Worm (Caenorhabditis elegans): Measurements from ENCODE around the gene M163.21.

M163.21 gene

DNA sequence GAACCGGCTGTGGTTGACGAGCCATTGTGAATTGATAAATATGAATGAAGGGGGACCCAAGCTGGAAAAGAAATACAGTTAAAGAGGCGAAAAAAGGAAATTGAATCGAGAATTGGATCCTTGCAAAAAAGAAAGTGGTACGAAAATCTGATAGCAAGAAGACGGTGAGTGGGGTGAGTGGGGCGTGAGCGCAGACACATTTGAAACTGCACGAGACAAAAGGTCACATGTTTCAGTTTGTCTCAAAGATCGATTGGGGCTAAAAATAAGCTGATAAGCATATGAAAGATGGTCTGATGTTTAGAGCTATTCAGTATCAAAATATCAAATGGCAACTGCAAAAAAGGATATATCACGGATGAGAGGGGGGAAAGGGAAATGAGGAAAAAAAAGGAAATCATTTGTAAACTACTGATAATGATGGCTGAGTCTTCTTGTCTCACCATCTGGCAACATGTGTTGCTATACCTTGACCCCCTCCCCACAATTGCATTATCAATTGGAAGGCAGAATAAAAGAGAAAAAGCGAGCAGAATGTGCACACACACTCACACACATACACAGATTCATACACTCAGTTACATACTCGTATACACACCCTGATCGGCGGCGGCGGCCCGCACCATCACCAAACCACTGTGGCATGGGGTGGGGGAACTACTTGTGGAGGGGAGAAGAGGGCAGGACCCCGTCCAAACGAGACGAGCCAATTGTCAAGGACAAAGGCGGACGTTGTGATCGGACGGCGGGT lies 37.3 kb downstream of the M163.21 start, which contains the start of gene M163.1 (continued):
- TF ChIP-seq F44E2.7 (GFP tag; IDR thresholded peaks at IDR 0.05) (0 out of 2 replicates have a peak, but pooled peaks have one; percentile 48), nhr-48 (tag; optimal IDR thresholded peaks at IDR 0.05) (no peak), daf-12 (tag; optimal IDR thresholded peaks at IDR 0.05) (no peak), set-16 (GFP tag; IDR thresholded peaks at IDR 0.05) (peak; percentile 84), ceh-62 (tag; optimal IDR thresholded peaks at IDR 0.05) (no peak), jun-1 (tag; optimal IDR thresholded peaks at IDR 0.05) (no peak), unc-39 (tag; optimal IDR thresholded peaks at IDR 0.05) (no peak), pha-4 (GFP tag; IDR thresholded peaks at IDR 0.05) (no peak), pha-4 (tag; optimal IDR thresholded peaks at IDR 0.05) (no peak), vab-7 (GFP tag; IDR thresholded peaks at IDR 0.05) (no peak), fos-1 (tag; optimal IDR thresholded peaks at IDR 0.05) (no peak), duxl-1 (tag; optimal IDR thresholded peaks at IDR 0.05; ENCODE audit: poor library complexity) (no peak), tra-1 (GFP tag; IDR thresholded peaks at IDR 0.05) (0 out of 2 replicates have a peak, but pooled peaks have one; percentile 28), zip-2 (tag; optimal IDR thresholded peaks at IDR 0.05) (no peak), mep-1 (tag; optimal IDR thresholded peaks at IDR 0.05) (no peak), aha-1 (tag) (peak; percentile 95)

DNA sequence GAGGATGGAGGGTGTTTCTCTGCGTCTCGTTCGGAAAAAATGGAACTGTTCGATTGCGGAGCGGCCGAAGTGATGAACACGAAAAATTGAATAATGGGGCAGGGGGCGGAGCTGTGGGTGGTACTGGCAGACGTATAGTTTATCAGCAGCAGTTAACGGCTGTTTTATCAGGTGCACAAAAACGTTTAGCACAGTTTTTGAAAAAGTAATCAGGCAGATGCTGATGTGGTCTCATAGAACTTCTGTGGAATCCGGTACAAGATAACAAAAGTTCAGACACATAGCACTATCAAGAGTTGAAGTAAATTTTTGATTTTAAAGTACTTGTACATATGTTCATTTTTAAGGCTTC lies 37.9 kb downstream of the M163.21 start:
- TF ChIP-seq hlh-30 (tag; optimal IDR thresholded peaks at IDR 0.05; ENCODE audit: insufficient read depth) (no peak), ztf-11 (tag; optimal IDR thresholded peaks at IDR 0.05) (no peak), mxl-2 (GFP tag; conservative IDR thresholded peaks at IDR 0.05) (no peak), php-3 (GFP tag; IDR thresholded peaks at IDR 0.05) (peak; percentile 41; the same call in 1 of the 2 replicates), ZK546.5 (tag; optimal IDR thresholded peaks at IDR 0.05) (no peak), F44E2.7 (GFP tag; IDR thresholded peaks at IDR 0.05) (0 out of 2 replicates have a peak, but pooled peaks have one; percentile 0), ceh-32 (tag; optimal IDR thresholded peaks at IDR 0.05; ENCODE audit: poor library complexity) (no peak), nhr-77 (tag; optimal IDR thresholded peaks at IDR 0.05) (no peak), ama-1 (optimal IDR thresholded peaks at IDR 0.05) (no peak), pha-4 (GFP tag; IDR thresholded peaks at IDR 0.05) (no peak), pha-4 (tag; optimal IDR thresholded peaks at IDR 0.05) (no peak), zag-1 (tag; optimal IDR thresholded peaks at IDR 0.05) (no peak), spr-3 (GFP tag; optimal IDR thresholded peaks at IDR 0.05) (no peak), zfp-3 (GFP tag; conservative IDR thresholded peaks at IDR 0.05) (no peak), ceh-82 (tag; optimal IDR thresholded peaks at IDR 0.05) (no peak), hif-1 (tag; optimal IDR thresholded peaks at IDR 0.05) (no peak), nhr-25 (tag; optimal IDR thresholded peaks at IDR 0.05; ENCODE audit: borderline replicate concordance, insufficient read depth) (no peak), daf-16 (GFP tag; optimal IDR thresholded peaks at IDR 0.05) (no peak), daf-16 (tag; optimal IDR thresholded peaks at IDR 0.05) (peak; percentile 36), nhr-6 (tag; optimal IDR thresholded peaks at IDR 0.05) (no peak), madf-9 (GFP tag; conservative IDR thresholded peaks at IDR 0.05) (no peak), daf-19 (GFP tag; conservative IDR thresholded peaks at IDR 0.05) (no peak), nhr-28 (tag; optimal IDR thresholded peaks at IDR 0.05) (peak; percentile 83), hmg-1.1 (GFP tag; IDR thresholded peaks at IDR 0.05) (no peak), tra-1 (GFP tag; IDR thresholded peaks at IDR 0.05) (0 out of 2 replicates have a peak, but pooled peaks have one; percentile 12), set-16 (GFP tag; IDR thresholded peaks at IDR 0.05) (no peak), madf-5 (GFP tag; IDR thresholded peaks at IDR 0.05) (no peak), tag-97 (GFP tag; IDR thresholded peaks at IDR 0.05) (no peak), saeg-2 (GFP tag; IDR thresholded peaks at IDR 0.05) (no peak), lin-38 (GFP tag; IDR thresholded peaks at IDR 0.05) (no peak), sdz-12 (GFP tag; optimal IDR thresholded peaks at IDR 0.05) (no peak), ceh-44 (GFP tag; IDR thresholded peaks at IDR 0.05) (no peak), ceh-62 (tag; optimal IDR thresholded peaks at IDR 0.05) (no peak), zfp-2 (tag; optimal IDR thresholded peaks at IDR 0.05) (no peak), T20F7.1 (GFP tag; optimal IDR thresholded peaks at IDR 0.05) (no peak), dpl-1 (GFP tag; optimal IDR thresholded peaks at IDR 0.05) (no peak), F49E8.2 (tag; optimal IDR thresholded peaks at IDR 0.05; ENCODE audit: borderline replicate concordance) (no peak), Y48G9A.11 (GFP tag; IDR thresholded peaks at IDR 0.05) (no peak), attf-4 (tag; optimal IDR thresholded peaks at IDR 0.05) (no peak), mep-1 (tag; optimal IDR thresholded peaks at IDR 0.05) (no peak)
